Worm (Caenorhabditis elegans) whole organism, young adult: ENCODE data around the gene C25H3.16.

Experiments used
- B0035.1 ChIP-seq: sonication (generic microtip); optimal IDR thresholded peaks from 2 replicates; lab custom pipeline; 2016; ENCODE audit warnings: missing genetic modification characterization, mild to moderate bottlenecking, missing compliant biosample characterization, missing genotype, missing genetic modification reagents
- B0261.1 ChIP-seq: sonication (generic microtip); optimal IDR thresholded peaks from 2 replicates; lab custom pipeline; 2016; ENCODE audit warnings: mild to moderate bottlenecking, missing genetic modification characterization, moderate library complexity, missing compliant biosample characterization
- C06A6.2 ChIP-seq: fragments of 200-800 bp; sonication (Bioruptor generic); conservative IDR thresholded peaks from 2 replicates; pipeline ENCODE4 v1.3.6; 2022; ENCODE audit warnings: missing genetic modification characterization, missing compliant biosample characterization
- C17E4.6 ChIP-seq: fragments of 200-800 bp; sonication (Bioruptor generic); IDR thresholded peaks from 2 replicates; pipeline ENCODE4 v1.3.6; 2022; ENCODE audit warnings: missing genetic modification reagents, missing genetic modification characterization, missing compliant biosample characterization
- F33H1.4 ChIP-seq: fragments of 200-800 bp; sonication (Bioruptor generic); IDR thresholded peaks from 2 replicates; pipeline ENCODE4 v1.3.6; 2022; ENCODE audit warnings: missing genetic modification reagents, missing genetic modification characterization, missing compliant biosample characterization
- F37B4.10 ChIP-seq: fragments of 200-800 bp; sonication (Bioruptor generic); IDR thresholded peaks from 2 replicates; pipeline ENCODE4 v1.3.6; 2022; ENCODE audit warnings: missing genetic modification characterization, missing compliant biosample characterization
- K12H6.12 ChIP-seq: fragments of 200-800 bp; sonication (Bioruptor generic); optimal IDR thresholded peaks from 2 replicates; lab custom pipeline; 2018; ENCODE audit warnings: mild to moderate bottlenecking, missing genetic modification characterization, missing compliant biosample characterization
- Y67H2A.10 ChIP-seq: fragments of 200-800 bp; sonication (Bioruptor generic); conservative IDR thresholded peaks from 2 replicates; pipeline ENCODE4 v1.3.6; 2022; ENCODE audit warnings: missing genetic modification reagents, missing genetic modification characterization, missing compliant biosample characterization
- ama-1 ChIP-seq, 3 experiments: fragments of 150-350 bp in 1 of 3; sonication (generic microtip) in 2 of 3; optimal IDR thresholded peaks; 2 replicates each; lab custom pipeline; 2014 to 2018; ENCODE audit warnings: missing biosample characterization in 2 of 3, missing genetic modification characterization in 2 of 3, missing genetic modification reagents in 2 of 3
- aptf-2 ChIP-seq: fragments of 200-800 bp; sonication (Bioruptor generic); conservative IDR thresholded peaks from 2 replicates; pipeline ENCODE4 v1.3.6; 2022; ENCODE audit warnings: missing genetic modification reagents, missing genetic modification characterization, missing compliant biosample characterization
- athp-1 ChIP-seq: sonication (generic microtip); optimal IDR thresholded peaks from 2 replicates; lab custom pipeline; 2017; ENCODE audit warnings: mild to moderate bottlenecking, missing genetic modification characterization, missing compliant biosample characterization
- attf-5 ChIP-seq: fragments of 200-800 bp; sonication (Bioruptor generic); optimal IDR thresholded peaks from 2 replicates; lab custom pipeline; 2018; ENCODE audit warnings: mild to moderate bottlenecking, missing genetic modification characterization, missing compliant biosample characterization
- ceh-79 ChIP-seq: sonication (generic microtip); optimal IDR thresholded peaks from 2 replicates; lab custom pipeline; 2017; ENCODE audit warnings: mild to moderate bottlenecking, missing genetic modification characterization, missing compliant biosample characterization
- chd-7 ChIP-seq: sonication (generic microtip); optimal IDR thresholded peaks from 2 replicates; lab custom pipeline; 2016; ENCODE audit warnings: mild to moderate bottlenecking, missing genetic modification characterization, moderate library complexity, missing compliant biosample characterization
- efl-1 ChIP-seq: fragments of 150-350 bp; optimal IDR thresholded peaks from 2 replicates; lab custom pipeline; 2014; ENCODE audit warnings: missing biosample characterization, missing genetic modification reagents, missing genetic modification characterization
- egl-44 ChIP-seq: fragments of 200-800 bp; sonication (Bioruptor generic); IDR thresholded peaks from 2 replicates; pipeline ENCODE4 v1.3.6; 2022; ENCODE audit warnings: missing genetic modification reagents, missing genetic modification characterization, missing compliant biosample characterization
- him-1 ChIP-seq: sonication (generic microtip); optimal IDR thresholded peaks from 2 replicates; lab custom pipeline; 2016; ENCODE audit warnings: missing genotype, missing genetic modification reagents, missing genetic modification characterization, missing compliant biosample characterization
- hrde-1 ChIP-seq: sonication (generic microtip); optimal IDR thresholded peaks from 2 replicates; lab custom pipeline; 2016; ENCODE audit warnings: missing genetic modification characterization, mild to moderate bottlenecking, missing compliant biosample characterization, moderate library complexity, missing genotype, missing genetic modification reagents, borderline replicate concordance
- let-526 ChIP-seq: fragments of 200-800 bp; sonication (Bioruptor generic); IDR thresholded peaks from 2 replicates; pipeline ENCODE4 v1.3.6; 2022; ENCODE audit warnings: missing genetic modification reagents, missing genetic modification characterization, missing compliant biosample characterization
- let-607 ChIP-seq, 2 experiments: fragments of 200-800 bp in 1 of 2; sonication (Bioruptor generic) in 1 of 2; sonication (generic microtip) in 1 of 2; optimal IDR thresholded peaks; 2 replicates each; lab custom pipeline; 2016 to 2018; ENCODE audit warnings: mild to moderate bottlenecking in 2 of 2, missing compliant biosample characterization in 2 of 2, missing genetic modification characterization in 2 of 2, moderate library complexity in 2 of 2, missing genotype in 1 of 2
- lin-54 ChIP-seq: fragments of 200-800 bp; sonication (Bioruptor generic); optimal IDR thresholded peaks from 2 replicates; lab custom pipeline; 2018; ENCODE audit warnings: mild to moderate bottlenecking, missing genetic modification characterization, missing compliant biosample characterization
- lsl-1 ChIP-seq: fragments of 200-800 bp; sonication (Bioruptor generic); optimal IDR thresholded peaks from 2 replicates; lab custom pipeline; 2018; ENCODE audit warnings: mild to moderate bottlenecking, missing genetic modification characterization, moderate library complexity, missing compliant biosample characterization
- mcd-1 ChIP-seq: fragments of 200-800 bp; sonication (Bioruptor generic); IDR thresholded peaks from 2 replicates; pipeline ENCODE4 v1.3.6; 2022; ENCODE audit warnings: missing genetic modification reagents, missing genetic modification characterization, missing compliant biosample characterization
- mel-28 ChIP-seq: sonication (generic microtip); optimal IDR thresholded peaks from 2 replicates; lab custom pipeline; 2016; ENCODE audit warnings: borderline replicate concordance, mild to moderate bottlenecking, missing genetic modification characterization, missing compliant biosample characterization
- mxl-1 ChIP-seq: sonication (generic microtip); optimal IDR thresholded peaks from 2 replicates; lab custom pipeline; 2016; ENCODE audit warnings: missing genetic modification characterization, missing compliant biosample characterization
- nfyb-1 ChIP-seq: fragments of 200-800 bp; sonication (Bioruptor generic); IDR thresholded peaks from 2 replicates; pipeline ENCODE4 v1.3.6; 2022; ENCODE audit warnings: missing genetic modification reagents, missing genetic modification characterization, missing compliant biosample characterization
- nhr-179 ChIP-seq: sonication (generic microtip); optimal IDR thresholded peaks from 2 replicates; lab custom pipeline; 2016; ENCODE audit warnings: mild to moderate bottlenecking, missing genetic modification characterization, missing compliant biosample characterization
- nhr-80 ChIP-seq: sonication (generic microtip); optimal IDR thresholded peaks from 2 replicates; lab custom pipeline; 2016; ENCODE audit warnings: missing genetic modification characterization, missing compliant biosample characterization
- pbrm-1 ChIP-seq: fragments of 200-800 bp; sonication (Bioruptor generic); IDR thresholded peaks from 2 replicates; pipeline ENCODE4 v1.3.6; 2022; ENCODE audit warnings: missing genetic modification reagents, missing genetic modification characterization, missing compliant biosample characterization
- rcor-1 ChIP-seq: fragments of 200-800 bp; sonication (Bioruptor generic); IDR thresholded peaks from 2 replicates; pipeline ENCODE4 v1.3.6; 2022; ENCODE audit warnings: missing genetic modification reagents, missing genetic modification characterization, missing compliant biosample characterization
- sptf-2 ChIP-seq: fragments of 200-800 bp; sonication (Bioruptor generic); optimal IDR thresholded peaks from 2 replicates; lab custom pipeline; 2018; ENCODE audit warnings: mild to moderate bottlenecking, missing genetic modification characterization, missing compliant biosample characterization
- tbp1 ChIP-seq: fragments of 200-800 bp; sonication (Bioruptor generic); optimal IDR thresholded peaks from 2 replicates; lab custom pipeline; 2018; ENCODE audit warnings: mild to moderate bottlenecking, missing genetic modification characterization, missing compliant biosample characterization
- unc-62 ChIP-seq: fragments of 150-350 bp; optimal IDR thresholded peaks from 2 replicates; lab custom pipeline; 2014; ENCODE audit warnings: missing biosample characterization, missing genetic modification reagents, missing genetic modification characterization
- zfh-2 ChIP-seq: fragments of 200-800 bp; sonication (Bioruptor generic); conservative IDR thresholded peaks from 2 replicates; pipeline ENCODE4 v1.3.6; 2022; ENCODE audit warnings: missing genetic modification reagents, missing genetic modification characterization, missing compliant biosample characterization
- ztf-22 ChIP-seq: fragments of 200-800 bp; sonication (Bioruptor generic); optimal IDR thresholded peaks from 2 replicates; lab custom pipeline; 2018; ENCODE audit warnings: mild to moderate bottlenecking, missing genetic modification characterization, moderate library complexity, missing compliant biosample characterization
- ztf-25 ChIP-seq: fragments of 200-800 bp; sonication (Bioruptor generic); IDR thresholded peaks from 2 replicates; pipeline ENCODE4 v1.3.6; 2022; ENCODE audit warnings: missing genetic modification reagents, missing genetic modification characterization, missing compliant biosample characterization
- ztf-26 ChIP-seq: sonication (generic microtip); optimal IDR thresholded peaks from 2 replicates; lab custom pipeline; 2017; ENCODE audit warnings: missing genetic modification characterization, missing compliant biosample characterization
- ztf-28 ChIP-seq: fragments of 200-800 bp; sonication (Bioruptor generic); IDR thresholded peaks from 2 replicates; pipeline ENCODE4 v1.3.6; 2022; ENCODE audit warnings: missing genetic modification reagents, missing genetic modification characterization, missing compliant biosample characterization

The C25H3.16 gene

DNA sequence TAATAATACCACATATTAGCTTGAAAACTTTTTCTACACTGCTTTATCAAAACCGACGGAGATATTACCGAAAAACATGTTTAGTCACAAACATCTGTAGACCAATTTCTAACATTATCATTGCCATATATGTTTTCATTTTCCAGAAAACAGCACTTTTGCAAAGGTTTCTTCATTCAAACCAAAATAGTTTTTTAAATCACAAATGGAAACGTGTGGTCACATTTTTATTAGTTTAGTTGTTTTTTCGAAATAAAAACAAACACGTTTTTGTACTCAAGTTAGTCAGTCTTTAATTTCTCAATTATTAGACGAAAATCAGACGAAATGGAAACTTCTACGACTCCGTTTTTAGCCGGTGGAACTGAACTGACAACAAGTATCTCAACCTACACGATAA is 28.0 kb upstream of the C25H3.16 start, which contains the start of gene F59E12.3:
TSS of gene F59E12.3 (plus strand) at position 301 of the 400 bp plus-strand sequence.
- TF ChIP-seq egl-44 (GFP tag; lab: Robert Waterston, UW): no peak
- no peak for TF ChIP-seq ama-1 (optimal IDR thresholded peaks at IDR 0.05; lab: Kevin White, UChicago)
- TF ChIP-seq ama-1 (GFP tag; optimal IDR thresholded peaks at IDR 0.05; lab: Kevin White, UChicago): no peak
- TF ChIP-seq lin-54 (GFP tag; lab: Kevin White, UChicago): no peak
- no peak for TF ChIP-seq efl-1 (GFP tag; lab: Kevin White, UChicago)

DNA sequence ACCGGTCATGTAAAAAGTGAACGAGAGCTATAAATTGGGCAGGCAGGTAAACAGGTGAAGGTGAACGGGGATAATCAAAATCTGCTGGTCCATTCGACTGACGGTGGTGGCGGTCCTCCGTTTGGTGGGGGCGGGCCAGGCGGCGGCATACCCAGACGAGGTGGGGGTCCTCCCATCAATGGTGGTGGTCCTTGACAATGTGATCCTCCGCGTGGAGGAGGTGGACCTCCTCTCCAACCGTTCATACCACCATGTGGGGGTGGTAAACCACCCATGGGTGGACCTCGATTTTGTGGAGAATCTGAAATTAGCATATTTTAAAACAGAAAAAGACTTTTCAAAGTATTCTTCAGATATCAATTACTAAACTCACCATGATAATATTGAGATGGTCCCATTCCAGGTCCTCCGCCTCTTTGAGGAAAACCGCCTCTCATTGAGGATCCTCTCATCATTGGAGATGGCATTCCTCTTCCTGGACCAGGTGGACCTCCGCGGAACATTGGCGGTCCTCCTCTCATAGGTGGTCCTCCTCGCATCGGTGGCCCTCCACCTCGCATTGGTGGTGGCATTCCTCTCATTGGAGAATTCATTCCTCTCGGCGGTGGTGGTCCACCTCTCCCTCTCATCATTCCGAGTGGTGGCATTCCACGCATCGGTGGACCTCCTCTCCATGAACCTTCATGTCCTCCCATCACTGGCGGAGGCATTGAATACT is 25.6 kb upstream of the C25H3.16 start:
- TF ChIP-seq zfh-2 (GFP tag; lab: Robert Waterston, UW) (peak; percentile 56), let-526 (no peak), chd-7 (tag; lab: Kevin White, UChicago) (peak; percentile 2), unc-62 (GFP tag; lab: Kevin White, UChicago) (no peak), rcor-1 (GFP tag; lab: Robert Waterston, UW) (no peak)

DNA sequence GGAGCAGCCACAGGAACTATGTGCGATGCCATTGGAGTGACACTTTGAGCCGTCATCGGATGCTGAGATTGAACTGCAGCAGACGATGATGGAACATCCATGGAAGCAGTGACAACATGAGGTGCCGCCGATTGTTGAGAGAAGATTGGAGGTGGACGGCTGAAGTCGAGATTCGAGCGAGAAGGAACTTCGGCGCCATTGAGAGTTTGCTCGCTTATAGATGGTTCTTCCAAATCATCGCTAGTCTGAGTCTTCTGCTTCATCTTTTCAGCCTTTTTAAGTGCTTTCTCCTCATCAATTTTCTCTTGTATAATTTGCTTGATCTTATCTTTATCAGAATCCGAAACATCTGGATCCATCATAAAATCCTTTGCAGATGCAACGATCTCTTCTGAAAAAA is 24.0 kb upstream of the C25H3.16 start:
- TF ChIP-seq mcd-1 (GFP tag; lab: Robert Waterston, UW) (0 out of 2 replicates have a peak, but pooled peaks have one; percentile 12), zfh-2 (GFP tag; lab: Robert Waterston, UW) (peak; percentile 43; the same call in 1 of the 2 replicates), rcor-1 (GFP tag; lab: Robert Waterston, UW) (no peak)

DNA sequence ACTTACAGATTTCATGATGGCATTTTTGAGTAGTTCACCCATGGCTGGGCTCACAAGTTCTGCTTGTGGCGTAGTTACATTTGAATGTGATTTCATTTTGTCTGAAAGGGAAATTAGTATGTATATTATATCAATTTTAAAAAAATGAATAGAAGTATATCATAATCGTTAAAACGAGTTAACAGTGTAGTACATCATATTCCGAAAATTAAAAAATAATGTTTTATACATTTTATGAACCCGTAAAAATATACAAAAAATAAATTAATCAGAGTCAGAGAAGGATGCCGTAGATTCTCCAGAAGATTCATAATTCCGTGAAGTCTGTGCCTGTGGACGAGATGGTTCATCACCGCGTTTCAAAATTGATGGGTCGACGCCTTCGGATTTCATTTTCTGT is 19.1 kb upstream of the C25H3.16 start, which contains the start of gene F59E12.9:
TSS of gene F59E12.9 (minus strand) at position 101 of the 400 bp plus-strand sequence.
- TF ChIP-seq mel-28 (tag; lab: Kevin White, UChicago): no peak
- TF ChIP-seq him-1: no peak
- no peak for TF ChIP-seq B0261.1
- TF ChIP-seq athp-1 (tag; lab: Kevin White, UChicago): no peak
- no peak for TF ChIP-seq mxl-1 (tag; lab: Kevin White, UChicago)
- TF ChIP-seq C06A6.2 (GFP tag; lab: Robert Waterston, UW): no peak
- no peak for TF ChIP-seq ztf-26 (tag; lab: Kevin White, UChicago)
- TF ChIP-seq ztf-22: no peak
- no peak for TF ChIP-seq ztf-25 (GFP tag; lab: Robert Waterston, UW)
- no peak for TF ChIP-seq B0035.1 (tag; lab: Kevin White, UChicago)
- no peak for TF ChIP-seq pbrm-1

DNA sequence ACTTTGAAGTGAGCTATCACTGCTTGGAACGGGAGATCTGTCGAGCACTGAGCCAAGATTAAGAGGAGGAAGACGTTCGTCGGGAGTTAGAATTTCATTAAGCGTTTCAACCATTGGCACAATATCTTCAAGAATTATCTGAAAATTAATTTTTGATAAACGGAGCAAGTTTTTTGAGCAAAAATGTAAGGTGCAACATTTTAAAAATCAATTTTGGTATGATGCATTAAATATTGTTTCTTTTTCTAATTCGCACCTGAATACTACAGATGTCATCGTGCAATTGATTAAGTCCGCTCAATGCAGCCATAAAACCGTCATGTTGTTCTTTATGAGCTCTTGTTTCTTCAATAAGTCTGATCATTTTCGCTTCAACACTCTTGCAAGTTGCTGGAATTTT is 17.8 kb upstream of the C25H3.16 start, which contains the start of gene ddl-1:
TSS of gene ddl-1 (minus strand) at position 101 of the 400 bp plus-strand sequence.
- TF ChIP-seq nhr-80 (no peak), let-607 (tag; optimal IDR thresholded peaks at IDR 0.05; lab: Kevin White, UChicago) (no peak), let-526 (no peak), tbp1 (GFP tag; lab: Kevin White, UChicago) (no peak), sptf-2 (GFP tag; lab: Kevin White, UChicago) (no peak), aptf-2 (GFP tag; lab: Robert Waterston, UW) (no peak), attf-5 (GFP tag; lab: Kevin White, UChicago) (no peak), lsl-1 (GFP tag; lab: Kevin White, UChicago) (no peak), Y67H2A.10 (GFP tag; lab: Robert Waterston, UW) (no peak), hrde-1 (no peak), ztf-28 (no peak), ceh-79 (no peak), F37B4.10 (GFP tag; lab: Robert Waterston, UW) (no peak), nfyb-1 (GFP tag; lab: Robert Waterston, UW) (no peak), K12H6.12 (tag; lab: Kevin White, UChicago) (no peak), C17E4.6 (no peak), F33H1.4 (no peak), nhr-179 (tag; lab: Kevin White, UChicago) (no peak)
